Worm (Caenorhabditis elegans): ENCODE results near the gene cks-1.

DNA sequence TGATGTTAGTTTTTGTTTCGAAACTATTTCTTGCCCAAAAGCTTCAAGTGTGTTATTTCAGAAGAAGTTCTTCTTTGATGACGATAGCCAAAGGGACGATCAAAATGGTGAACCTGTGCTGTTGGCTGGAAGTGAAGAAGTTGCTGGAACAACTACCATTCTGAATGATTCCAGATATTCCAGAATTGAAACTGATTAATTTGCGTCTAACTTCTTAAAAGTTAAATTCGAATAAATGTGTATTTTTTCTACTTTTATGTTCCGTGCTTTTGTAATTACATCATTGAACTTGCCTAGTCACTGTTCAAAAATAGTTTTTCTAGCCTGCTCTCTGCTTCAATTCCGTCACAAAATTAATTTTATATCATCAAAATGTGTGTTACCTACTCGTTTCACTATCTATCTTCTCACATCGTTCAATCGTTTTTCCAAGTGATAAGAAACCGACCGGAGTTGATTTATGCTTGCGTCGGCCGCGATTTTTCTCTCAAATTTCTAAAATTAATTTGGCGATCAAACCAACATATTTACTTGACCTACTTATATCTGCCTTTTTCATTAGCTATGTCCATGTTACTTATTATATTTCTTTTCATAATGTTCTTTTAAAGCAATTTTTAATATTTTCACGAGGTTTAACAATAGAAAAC, 38.6 kb upstream of the cks-1 start:
- TF ChIP-seq med-1 (GFP tag; optimal IDR thresholded peaks at IDR 0.05; ENCODE audit: insufficient read depth) (no peak), T22C8.4 (GFP tag; IDR thresholded peaks at IDR 0.05) (no peak), flt-1 (GFP tag; IDR thresholded peaks at IDR 0.05) (no peak), cog-1 (tag; optimal IDR thresholded peaks at IDR 0.05) (no peak), ztf-23 (GFP tag; IDR thresholded peaks at IDR 0.05) (no peak), ref-1 (GFP tag; conservative IDR thresholded peaks at IDR 0.05) (no peak), tab-1 (GFP tag; IDR thresholded peaks at IDR 0.05) (no peak), klf-2 (GFP tag; conservative IDR thresholded peaks at IDR 0.05) (no peak), ztf-29 (GFP tag; IDR thresholded peaks at IDR 0.05) (no peak)

Data from whole organism, midembryonic.